Worm (Caenorhabditis elegans) whole organism, L4 larva: Measurements from ENCODE around the gene ZK262.8.
"Not testable (repeated sequence)": the region's sequence is repeated elsewhere in the genome, so short reads cannot be mapped to it uniquely, and the experiment has no call there.

Experiments
- ZK546.5 ChIP-seq, 2 experiments: sonication (generic microtip); optimal IDR thresholded peaks; 2 replicates each; lab custom pipeline; 2017; ENCODE audit warnings: missing biosample characterization in 2 of 2, missing genetic modification characterization in 2 of 2
- nhr-25 ChIP-seq: sonication (generic microtip); optimal IDR thresholded peaks from 2 replicates; lab custom pipeline; 2017; ENCODE audit warnings: missing genetic modification characterization, mild to moderate bottlenecking, missing compliant biosample characterization, antibody characterized with exemption, moderate library complexity, borderline replicate concordance; ENCODE audit not compliant: insufficient read depth

DNA sequence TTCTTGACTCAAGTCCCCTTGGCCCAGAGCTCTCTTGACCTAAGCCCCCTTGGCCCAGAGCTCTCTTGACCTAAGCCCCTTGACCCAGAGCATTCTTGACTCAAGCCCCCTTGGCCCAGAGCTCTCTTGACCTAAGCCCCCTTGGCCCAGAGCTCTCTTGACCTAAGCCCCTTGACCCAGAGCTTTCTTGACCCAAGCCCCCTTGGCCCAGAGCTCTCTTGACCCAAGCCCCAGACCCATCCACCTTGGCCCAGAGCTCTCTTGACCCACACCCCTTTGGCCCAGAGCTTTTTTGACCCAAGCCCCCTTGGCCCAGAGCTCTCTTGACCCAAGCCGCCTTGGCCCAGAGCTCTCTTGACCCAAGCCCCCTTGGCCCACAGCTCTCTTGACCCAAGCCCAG lies 22.3 kb upstream of the ZK262.8 start:
- not testable (repeated sequence) for TF ChIP-seq nhr-25 (tag; lab: Kevin White, UChicago); ZK546.5 (tag; optimal IDR thresholded peaks at IDR 0.05; lab: Kevin White, UChicago)
